Worm (Caenorhabditis elegans): ENCODE measurements around the gene F16F9.3.

DNA sequence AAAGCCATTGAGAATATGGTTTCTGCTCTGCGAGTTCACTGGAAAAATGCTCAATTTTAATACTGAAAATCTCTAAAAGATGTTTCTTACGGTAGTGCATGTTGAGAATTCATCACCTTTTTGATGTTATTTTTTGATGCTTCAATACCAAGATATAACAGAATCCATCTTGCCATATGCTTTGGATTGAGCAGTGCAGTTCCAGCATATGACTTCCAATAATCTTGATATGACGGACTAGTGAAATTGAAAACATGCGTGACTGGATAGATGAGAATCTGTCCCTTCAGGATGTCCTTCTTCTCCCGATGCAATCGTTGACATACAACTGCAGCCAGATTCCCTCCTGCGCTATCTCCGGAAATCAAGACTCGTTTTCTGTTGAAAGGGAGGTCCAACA, 3.5 kb downstream of the F16F9.3 start:
- TF ChIP-seq sptf-1 (tag; optimal IDR thresholded peaks at IDR 0.05) (no peak), elt-3 (tag; optimal IDR thresholded peaks at IDR 0.05) (no peak), mdl-1 (tag; optimal IDR thresholded peaks at IDR 0.05) (no peak), nhr-20 (tag; optimal IDR thresholded peaks at IDR 0.05) (no peak), mef-2 (tag; optimal IDR thresholded peaks at IDR 0.05) (no peak), zag-1 (tag; optimal IDR thresholded peaks at IDR 0.05) (no peak), unc-86 (tag; optimal IDR thresholded peaks at IDR 0.05) (no peak), nhr-19 (GFP tag; conservative IDR thresholded peaks at IDR 0.05) (no peak)

Measured in whole organism, L1 larva.